Fruit fly (Drosophila melanogaster): ENCODE data around the gene Drsl2.
A peak's percentile ranks its signal among the peaks of the same experiment; 100 is the strongest.

Drsl2 gene

dm6 chr3L:3338028-3338855 lies 24.1 kb downstream of the Drsl2 start:
- TF ChIP-seq fd59A (GFP tag; optimal IDR thresholded peaks at IDR 0.05) (peak; percentile 56), CG6808 (GFP tag; optimal IDR thresholded peaks at IDR 0.05) (peak; percentile 65), CG6276 (GFP tag; optimal IDR thresholded peaks at IDR 0.05) (no peak), Blimp-1 (GFP tag; optimal IDR thresholded peaks at IDR 0.05) (no peak), net (GFP tag; optimal IDR thresholded peaks at IDR 0.05) (no peak), Met (GFP tag; optimal IDR thresholded peaks at IDR 0.05) (no peak), CG3919 (GFP tag; optimal IDR thresholded peaks at IDR 0.05) (peak; percentile 22), CG6163 (GFP tag; IDR thresholded peaks at IDR 0.05) (no peak), Hr4 (GFP tag; optimal IDR thresholded peaks at IDR 0.05) (no peak), Sox15 (GFP tag; optimal IDR thresholded peaks at IDR 0.05) (no peak), Eip78C (GFP tag) (peak; percentile 61), Ets96B (tag; optimal IDR thresholded peaks at IDR 0.05) (peak; percentile 61), CG3032 (tag; optimal IDR thresholded peaks at IDR 0.05) (peak; percentile 70), dac (GFP tag; optimal IDR thresholded peaks at IDR 0.05) (no peak), ss (GFP tag; optimal IDR thresholded peaks at IDR 0.05) (peak; percentile 67 to 96), CG1621 (tag; optimal IDR thresholded peaks at IDR 0.05) (no peak), Hr38 (GFP tag; optimal IDR thresholded peaks at IDR 0.05) (no peak), dsx (GFP tag; optimal IDR thresholded peaks at IDR 0.05; ENCODE audit: poor library complexity, severe bottlenecking) (peak; percentile 33), achi (GFP tag; optimal IDR thresholded peaks at IDR 0.05) (no peak), Eip93F (GFP tag; optimal IDR thresholded peaks at IDR 0.05) (no peak), esn (GFP tag; optimal IDR thresholded peaks at IDR 0.05) (no peak), vri (GFP tag; optimal IDR thresholded peaks at IDR 0.05) (no peak), CG11762 (GFP tag; optimal IDR thresholded peaks at IDR 0.05; ENCODE audit: insufficient read depth) (no peak), Ets21C (GFP tag; optimal IDR thresholded peaks at IDR 0.05) (no peak), svp (GFP tag) (peak; percentile 83), CG8632 (GFP tag; optimal IDR thresholded peaks at IDR 0.05) (no peak), salr (GFP tag; optimal IDR thresholded peaks at IDR 0.05) (peak in 1 of 2 experiments; percentile 2), spab (GFP tag; optimal IDR thresholded peaks at IDR 0.05) (peak; percentile 43), Sox14 (GFP tag; optimal IDR thresholded peaks at IDR 0.05) (peak; percentile 12), topi (GFP tag; optimal IDR thresholded peaks at IDR 0.05) (no peak), pdm3 (GFP tag; optimal IDR thresholded peaks at IDR 0.05) (peak; percentile 29), CG8119 (GFP tag; IDR thresholded peaks at IDR 0.05) (no peak), CG10669 (GFP tag; optimal IDR thresholded peaks at IDR 0.05) (peak; percentile 53), CG11902 (GFP tag; optimal IDR thresholded peaks at IDR 0.05) (no peak), CG10631 (GFP tag; optimal IDR thresholded peaks at IDR 0.05) (peak; percentile 32), fd85E (GFP tag; optimal IDR thresholded peaks at IDR 0.05) (no peak)

dm6 chr3L:3338882-3339590 lies 24.9 kb downstream of the Drsl2 start:
- TF ChIP-seq CG8119 (GFP tag; IDR thresholded peaks at IDR 0.05) (peak; percentile 89), dac (GFP tag; optimal IDR thresholded peaks at IDR 0.05) (peak; percentile 59), spab (GFP tag; optimal IDR thresholded peaks at IDR 0.05) (peak; percentile 70), Gug (GFP tag; IDR thresholded peaks at IDR 0.05) (no peak; the same call in 1 of the 2 replicates), esn (GFP tag; optimal IDR thresholded peaks at IDR 0.05) (no peak), Ets96B (tag; optimal IDR thresholded peaks at IDR 0.05) (peak; percentile 79), CG15336 (GFP tag; IDR thresholded peaks at IDR 0.05) (peak; percentile 77), CG11902 (GFP tag; optimal IDR thresholded peaks at IDR 0.05) (no peak), OdsH (GFP tag; optimal IDR thresholded peaks at IDR 0.05) (peak; percentile 48), CG7368 (GFP tag; optimal IDR thresholded peaks at IDR 0.05) (peak; percentile 8), CG32006 (GFP tag; optimal IDR thresholded peaks at IDR 0.05) (peak; percentile 85), ss (GFP tag; optimal IDR thresholded peaks at IDR 0.05) (no peak), eg (GFP tag; IDR thresholded peaks at IDR 0.05) (peak; percentile 75), lz (GFP tag; optimal IDR thresholded peaks at IDR 0.05) (no peak), CG10631 (GFP tag; optimal IDR thresholded peaks at IDR 0.05) (peak; percentile 8), salr (GFP tag; optimal IDR thresholded peaks at IDR 0.05) (peak in 1 of 2 experiments; percentile 51), CG3919 (GFP tag; optimal IDR thresholded peaks at IDR 0.05) (peak; percentile 55), Eip93F (GFP tag; optimal IDR thresholded peaks at IDR 0.05) (no peak), cyc (GFP tag; optimal IDR thresholded peaks at IDR 0.05) (no peak), Sox102F (GFP tag; optimal IDR thresholded peaks at IDR 0.05) (no peak), CG11762 (GFP tag; optimal IDR thresholded peaks at IDR 0.05; ENCODE audit: insufficient read depth) (peak; percentile 37), Hr4 (GFP tag; optimal IDR thresholded peaks at IDR 0.05) (peak; percentile 76), topi (GFP tag; optimal IDR thresholded peaks at IDR 0.05) (peak; percentile 18), dsx (GFP tag; optimal IDR thresholded peaks at IDR 0.05; ENCODE audit: poor library complexity, severe bottlenecking) (no peak), CG34406 (GFP tag; optimal IDR thresholded peaks at IDR 0.05) (no peak), achi (GFP tag; optimal IDR thresholded peaks at IDR 0.05) (peak; percentile 40)
